Worm (Caenorhabditis elegans) whole organism, young adult: ENCODE results near the gene cec-1.

Source experiments
- D2030.7 ChIP-seq: fragments of 200-800 bp; sonication (Bioruptor generic); IDR thresholded peaks from 2 replicates; pipeline ENCODE4 v1.3.6; 2022; ENCODE audit warnings: missing genetic modification reagents, missing genetic modification characterization, missing compliant biosample characterization
- F33H1.4 ChIP-seq: fragments of 200-800 bp; sonication (Bioruptor generic); IDR thresholded peaks from 2 replicates; pipeline ENCODE4 v1.3.6; 2022; ENCODE audit warnings: missing genetic modification reagents, missing genetic modification characterization, missing compliant biosample characterization
- F39B2.1 ChIP-seq: fragments of 200-800 bp; sonication (Bioruptor generic); IDR thresholded peaks from 2 replicates; pipeline ENCODE4 v1.3.6; 2022; ENCODE audit warnings: missing genetic modification reagents, missing genetic modification characterization, missing compliant biosample characterization
- K12H6.12 ChIP-seq: fragments of 200-800 bp; sonication (Bioruptor generic); optimal IDR thresholded peaks from 2 replicates; lab custom pipeline; 2018; ENCODE audit warnings: mild to moderate bottlenecking, missing genetic modification characterization, missing compliant biosample characterization
- T07F8.4 ChIP-seq: sonication (generic microtip); optimal IDR thresholded peaks from 2 replicates; lab custom pipeline; 2016; ENCODE audit warnings: mild to moderate bottlenecking, missing genetic modification characterization, moderate library complexity, missing compliant biosample characterization
- Y53G8AR.9 ChIP-seq: fragments of 200-800 bp; sonication (Bioruptor generic); conservative IDR thresholded peaks from 2 replicates; pipeline ENCODE4 v1.3.6; 2022; ENCODE audit warnings: missing genetic modification reagents, missing genetic modification characterization, missing compliant biosample characterization
- Y56A3A.18 ChIP-seq: fragments of 200-800 bp; sonication (Bioruptor generic); IDR thresholded peaks from 2 replicates; pipeline ENCODE4 v1.3.6; 2022; ENCODE audit warnings: missing genetic modification reagents, missing genetic modification characterization, missing compliant biosample characterization
- Y79H2A.3 ChIP-seq: fragments of 200-800 bp; sonication (Bioruptor generic); conservative IDR thresholded peaks from 2 replicates; pipeline ENCODE4 v1.3.6; 2022; ENCODE audit warnings: missing genetic modification reagents, missing genetic modification characterization, missing compliant biosample characterization
- Y95B8A.8 ChIP-seq: fragments of 200-800 bp; sonication (Bioruptor generic); IDR thresholded peaks from 2 replicates; pipeline ENCODE4 v1.3.6; 2022; ENCODE audit warnings: missing genetic modification reagents, missing genetic modification characterization, missing compliant biosample characterization
- aptf-3 ChIP-seq: fragments of 200-800 bp; sonication (Bioruptor generic); IDR thresholded peaks from 2 replicates; pipeline ENCODE4 v1.3.6; 2022; ENCODE audit warnings: missing genetic modification characterization, missing compliant biosample characterization
- bed-1 ChIP-seq: fragments of 200-800 bp; sonication (Bioruptor generic); IDR thresholded peaks from 2 replicates; pipeline ENCODE4 v1.3.6; 2022; ENCODE audit warnings: missing genetic modification reagents, missing genetic modification characterization, missing compliant biosample characterization
- cebp-1 ChIP-seq, 2 experiments: fragments of 200-800 bp in 1 of 2; sonication (Bioruptor generic) in 1 of 2; sonication (generic microtip) in 1 of 2; IDR thresholded peaks in 1 of 2; optimal IDR thresholded peaks in 1 of 2; 2 replicates each; pipeline versions ENCODE4 v1.3.6 to Lab custom; 2017 to 2022; ENCODE audit warnings: missing compliant biosample characterization in 2 of 2, missing genetic modification characterization in 2 of 2, mild to moderate bottlenecking in 1 of 2, missing genetic modification reagents in 1 of 2, moderate library complexity in 1 of 2
- ceh-27 ChIP-seq: fragments of 200-800 bp; sonication (Bioruptor generic); optimal IDR thresholded peaks from 2 replicates; lab custom pipeline; 2018; ENCODE audit warnings: mild to moderate bottlenecking, missing genetic modification characterization, moderate library complexity, missing compliant biosample characterization
- ceh-40 ChIP-seq: fragments of 200-800 bp; sonication (Bioruptor generic); IDR thresholded peaks from 2 replicates; pipeline ENCODE4 v1.3.6; 2022; ENCODE audit warnings: missing genetic modification characterization, missing compliant biosample characterization
- chd-7 ChIP-seq: sonication (generic microtip); optimal IDR thresholded peaks from 2 replicates; lab custom pipeline; 2016; ENCODE audit warnings: mild to moderate bottlenecking, missing genetic modification characterization, moderate library complexity, missing compliant biosample characterization
- die-1 ChIP-seq: sonication (generic microtip); optimal IDR thresholded peaks from 2 replicates; lab custom pipeline; 2016; ENCODE audit warnings: missing genotype, mild to moderate bottlenecking, missing genetic modification characterization, missing compliant biosample characterization
- dox-1 ChIP-seq: fragments of 200-800 bp; sonication (Bioruptor generic); IDR thresholded peaks from 2 replicates; pipeline ENCODE4 v1.3.6; 2022; ENCODE audit warnings: missing genetic modification reagents, missing genetic modification characterization, missing compliant biosample characterization
- dpl-1 ChIP-seq: fragments of 150-350 bp; optimal IDR thresholded peaks from 2 replicates; lab custom pipeline; 2014; ENCODE audit warnings: missing biosample characterization, missing genetic modification reagents, missing genetic modification characterization
- egl-18 ChIP-seq: fragments of 200-800 bp; sonication (Bioruptor generic); IDR thresholded peaks from 2 replicates; pipeline ENCODE4 v1.3.6; 2022; ENCODE audit warnings: missing genetic modification reagents, missing genetic modification characterization, missing compliant biosample characterization
- egl-44 ChIP-seq: fragments of 200-800 bp; sonication (Bioruptor generic); IDR thresholded peaks from 2 replicates; pipeline ENCODE4 v1.3.6; 2022; ENCODE audit warnings: missing genetic modification reagents, missing genetic modification characterization, missing compliant biosample characterization
- fkh-3 ChIP-seq: sonication (generic microtip); optimal IDR thresholded peaks from 2 replicates; lab custom pipeline; 2016; ENCODE audit warnings: mild to moderate bottlenecking, missing genetic modification characterization, missing compliant biosample characterization
- hmg-1.2 ChIP-seq: fragments of 200-800 bp; sonication (Bioruptor generic); IDR thresholded peaks from 2 replicates; pipeline ENCODE4 v1.3.6; 2022; ENCODE audit warnings: missing genetic modification reagents, missing genetic modification characterization, missing compliant biosample characterization
- lag-1 ChIP-seq: fragments of 200-800 bp; sonication (Bioruptor generic); IDR thresholded peaks from 2 replicates; pipeline ENCODE4 v1.3.6; 2022; ENCODE audit warnings: missing genetic modification reagents, missing genetic modification characterization, missing compliant biosample characterization
- lin-26 ChIP-seq: fragments of 200-800 bp; sonication (Bioruptor generic); IDR thresholded peaks from 2 replicates; pipeline ENCODE4 v1.3.6; 2022; ENCODE audit warnings: missing genetic modification reagents, missing genetic modification characterization, missing compliant biosample characterization
- lin-35 ChIP-seq, 3 experiments: fragments of 150-350 bp in 2 of 3; sonication (generic microtip) in 1 of 3; optimal IDR thresholded peaks; 2 replicates each; lab custom pipeline; 2014 to 2018; ENCODE audit warnings: missing biosample characterization in 3 of 3, missing genetic modification characterization in 3 of 3, missing genetic modification reagents in 3 of 3
- lin-54 ChIP-seq: fragments of 200-800 bp; sonication (Bioruptor generic); optimal IDR thresholded peaks from 2 replicates; lab custom pipeline; 2018; ENCODE audit warnings: mild to moderate bottlenecking, missing genetic modification characterization, missing compliant biosample characterization
- mcd-1 ChIP-seq: fragments of 200-800 bp; sonication (Bioruptor generic); IDR thresholded peaks from 2 replicates; pipeline ENCODE4 v1.3.6; 2022; ENCODE audit warnings: missing genetic modification reagents, missing genetic modification characterization, missing compliant biosample characterization
- mel-28 ChIP-seq: sonication (generic microtip); optimal IDR thresholded peaks from 2 replicates; lab custom pipeline; 2016; ENCODE audit warnings: borderline replicate concordance, mild to moderate bottlenecking, missing genetic modification characterization, missing compliant biosample characterization
- nhr-80 ChIP-seq: sonication (generic microtip); optimal IDR thresholded peaks from 2 replicates; lab custom pipeline; 2016; ENCODE audit warnings: missing genetic modification characterization, missing compliant biosample characterization
- pbrm-1 ChIP-seq: fragments of 200-800 bp; sonication (Bioruptor generic); IDR thresholded peaks from 2 replicates; pipeline ENCODE4 v1.3.6; 2022; ENCODE audit warnings: missing genetic modification reagents, missing genetic modification characterization, missing compliant biosample characterization
- repo-1 ChIP-seq: sonication (generic microtip); optimal IDR thresholded peaks from 2 replicates; lab custom pipeline; 2017; ENCODE audit warnings: mild to moderate bottlenecking, missing genetic modification characterization, missing compliant biosample characterization
- rpc-1 ChIP-seq, 2 experiments: fragments of 150-350 bp in 1 of 2; sonication (generic microtip) in 1 of 2; optimal IDR thresholded peaks; 2 replicates each; lab custom pipeline; 2014 to 2018; ENCODE audit warnings: missing biosample characterization in 1 of 2, missing genetic modification characterization in 1 of 2, missing genetic modification reagents in 1 of 2, missing genotype in 1 of 2
- sdz-38 ChIP-seq: sonication (generic microtip); optimal IDR thresholded peaks from 2 replicates; lab custom pipeline; 2016; ENCODE audit warnings: missing genotype, missing genetic modification characterization, missing compliant biosample characterization
- sea-2 ChIP-seq: fragments of 200-800 bp; sonication (Bioruptor generic); IDR thresholded peaks from 2 replicates; pipeline ENCODE4 v1.3.6; 2022; ENCODE audit warnings: missing genetic modification characterization, missing compliant biosample characterization
- snpc-3.4 ChIP-seq: sonication (generic microtip); optimal IDR thresholded peaks from 2 replicates; lab custom pipeline; 2017; ENCODE audit warnings: missing genetic modification characterization, mild to moderate bottlenecking, missing compliant biosample characterization, antibody characterized with exemption, moderate library complexity, missing genotype, missing genetic modification reagents
- snpc-4 ChIP-seq, 5 experiments: fragments of 150-350 bp in 1 of 5; sonication (generic microtip) in 4 of 5; optimal IDR thresholded peaks; 2 replicates each; lab custom pipeline; 2014 to 2018; ENCODE audit warnings: missing genetic modification characterization in 5 of 5, missing biosample characterization in 3 of 5, antibody characterized with exemption in 2 of 5, mild to moderate bottlenecking in 2 of 5, missing compliant biosample characterization in 2 of 5, missing genotype in 2 of 5, moderate library complexity in 2 of 5, missing genetic modification reagents in 1 of 5
- somi-1 ChIP-seq: fragments of 200-800 bp; sonication (Bioruptor generic); optimal IDR thresholded peaks from 2 replicates; lab custom pipeline; 2018; ENCODE audit warnings: mild to moderate bottlenecking, missing genetic modification characterization, missing compliant biosample characterization
- sptf-2 ChIP-seq: fragments of 200-800 bp; sonication (Bioruptor generic); optimal IDR thresholded peaks from 2 replicates; lab custom pipeline; 2018; ENCODE audit warnings: mild to moderate bottlenecking, missing genetic modification characterization, missing compliant biosample characterization
- xnd-1 ChIP-seq: sonication (generic microtip); optimal IDR thresholded peaks from 2 replicates; lab custom pipeline; 2016; ENCODE audit warnings: missing genotype, missing genetic modification reagents, missing genetic modification characterization, missing compliant biosample characterization
- ztf-18 ChIP-seq: sonication (generic microtip); optimal IDR thresholded peaks from 2 replicates; lab custom pipeline; 2016; ENCODE audit warnings: missing genotype, mild to moderate bottlenecking, missing genetic modification characterization, missing compliant biosample characterization
- ztf-25 ChIP-seq: fragments of 200-800 bp; sonication (Bioruptor generic); IDR thresholded peaks from 2 replicates; pipeline ENCODE4 v1.3.6; 2022; ENCODE audit warnings: missing genetic modification reagents, missing genetic modification characterization, missing compliant biosample characterization
- ztf-28 ChIP-seq: fragments of 200-800 bp; sonication (Bioruptor generic); IDR thresholded peaks from 2 replicates; pipeline ENCODE4 v1.3.6; 2022; ENCODE audit warnings: missing genetic modification reagents, missing genetic modification characterization, missing compliant biosample characterization

cec-1 gene

ce11 chrIII:8446061-8446460 is 19.9 kb downstream of the cec-1 start (continued):
- TF ChIP-seq Y53G8AR.9 (GFP tag; lab: Robert Waterston, UW) (peak; percentile 70), F39B2.1 (GFP tag; lab: Robert Waterston, UW) (peak; percentile 61; the same call in 1 of the 2 replicates), Y79H2A.3 (GFP tag; lab: Robert Waterston, UW) (no peak), lin-54 (GFP tag; lab: Kevin White, UChicago) (peak; percentile 61), somi-1 (no peak)

ce11 chrIII:8446534-8446933 is 20.4 kb downstream of the cec-1 start, which contains the start of gene hsp-110:
TSS of gene hsp-110 (minus strand) at chrIII:8446909.
- no peak for TF ChIP-seq xnd-1 (tag; lab: Kevin White, UChicago)
- TF ChIP-seq ztf-18 = peak; percentile 24
- peak; percentile 18; the same call in 1 of the 2 replicates for TF ChIP-seq ztf-25 (GFP tag; lab: Robert Waterston, UW)
- TF ChIP-seq snpc-4 (GFP tag; optimal IDR thresholded peaks at IDR 0.05; lab: Kevin White, UChicago) = no peak
- peak in 1 of 4 experiments; percentile 18 for TF ChIP-seq snpc-4 (tag; optimal IDR thresholded peaks at IDR 0.05; lab: Kevin White, UChicago)
- no peak for TF ChIP-seq mcd-1 (GFP tag; lab: Robert Waterston, UW)
- TF ChIP-seq mel-28 (tag; lab: Kevin White, UChicago) = no peak
- no peak; the same call in 1 of the 2 replicates for TF ChIP-seq D2030.7
- TF ChIP-seq ztf-28 (GFP tag; lab: Robert Waterston, UW) = no peak
- TF ChIP-seq pbrm-1 (GFP tag; lab: Robert Waterston, UW) = 0 out of 2 replicates have a peak, but pooled peaks have one; percentile 12
- peak; percentile 82; the same call in 1 of the 2 replicates for TF ChIP-seq dox-1
- TF ChIP-seq K12H6.12 (tag; lab: Kevin White, UChicago) = no peak
- no peak for TF ChIP-seq cebp-1 (GFP tag; IDR thresholded peaks at IDR 0.05; lab: Robert Waterston, UW)
- no peak for TF ChIP-seq cebp-1 (tag; optimal IDR thresholded peaks at IDR 0.05; lab: Kevin White, UChicago)
- peak; percentile 67 for TF ChIP-seq lin-26
- peak; percentile 44; the same call in 1 of the 2 replicates for TF ChIP-seq ceh-40 (GFP tag; lab: Robert Waterston, UW)
- no peak for TF ChIP-seq Y95B8A.8
- TF ChIP-seq hmg-1.2 (GFP tag; lab: Robert Waterston, UW) = no peak
- peak; percentile 75 for TF ChIP-seq sptf-2 (GFP tag; lab: Kevin White, UChicago)
- no peak for TF ChIP-seq lin-35 (GFP tag; optimal IDR thresholded peaks at IDR 0.05; lab: Kevin White, UChicago)

ce11 chrIII:8446940-8447403 is 20.8 kb downstream of the cec-1 start, which contains the start of gene rpn-3:
TSS of gene rpn-3 (plus strand) at chrIII:8447353.
- TF ChIP-seq aptf-3 = 0 out of 2 replicates have a peak, but pooled peaks have one; percentile 32
- TF ChIP-seq egl-44 (GFP tag; lab: Robert Waterston, UW) = peak; percentile 67; the same call in 1 of the 2 replicates
- no peak for TF ChIP-seq bed-1 (GFP tag; lab: Robert Waterston, UW)
- peak; percentile 90 for TF ChIP-seq repo-1 (tag; lab: Kevin White, UChicago)
- no peak for TF ChIP-seq lin-26
- no peak for TF ChIP-seq egl-18
- peak; percentile 90 for TF ChIP-seq ceh-27 (GFP tag; lab: Kevin White, UChicago)
- peak; percentile 80 for TF ChIP-seq K12H6.12 (tag; lab: Kevin White, UChicago)
- peak; percentile 65 for TF ChIP-seq cebp-1 (GFP tag; IDR thresholded peaks at IDR 0.05; lab: Robert Waterston, UW)
- TF ChIP-seq cebp-1 (tag; optimal IDR thresholded peaks at IDR 0.05; lab: Kevin White, UChicago) = peak; percentile 77
- no peak for TF ChIP-seq die-1 (tag; lab: Kevin White, UChicago)
- no peak for TF ChIP-seq sea-2 (GFP tag; lab: Robert Waterston, UW)
- peak; percentile 49 for TF ChIP-seq chd-7 (tag; lab: Kevin White, UChicago)
- peak; percentile 71 for TF ChIP-seq Y56A3A.18 (GFP tag; lab: Robert Waterston, UW)
- TF ChIP-seq T07F8.4 = no peak
- peak; percentile 100 for TF ChIP-seq F33H1.4 (GFP tag; lab: Robert Waterston, UW)
- TF ChIP-seq sdz-38 = no peak
- TF ChIP-seq Y95B8A.8 = peak; percentile 75; the same call in 1 of the 2 replicates
- TF ChIP-seq rpc-1 (optimal IDR thresholded peaks at IDR 0.05; lab: Kevin White, UChicago) = peak; percentile 76
- peak; percentile 13 for TF ChIP-seq rpc-1 (tag; optimal IDR thresholded peaks at IDR 0.05; lab: Kevin White, UChicago)
- peak; percentile 93 for TF ChIP-seq snpc-3.4 (tag; lab: Kevin White, UChicago)
- peak; percentile 69 for TF ChIP-seq xnd-1 (tag; lab: Kevin White, UChicago)
- TF ChIP-seq fkh-3 = no peak
- TF ChIP-seq lag-1 = no peak
- TF ChIP-seq Y79H2A.3 (GFP tag; lab: Robert Waterston, UW) = 0 out of 2 replicates have a peak, but pooled peaks have one; percentile 56
- peak; percentile 19 for TF ChIP-seq nhr-80 (tag; lab: Kevin White, UChicago)
- peak; percentile 64 for TF ChIP-seq dpl-1
- TF ChIP-seq ztf-18 = no peak
